Fruit fly (Drosophila melanogaster): ENCODE results near the gene E5.

E5 gene

dm6 chr3R:13907355-13908105 lies 32.8 kb upstream of the E5 start (continued):
- TF ChIP-seq Dip3 (GFP tag; optimal IDR thresholded peaks at IDR 0.05) = no peak
- TF ChIP-seq Sry-β (GFP tag; optimal IDR thresholded peaks at IDR 0.05) = no peak
- TF ChIP-seq CG14860 (GFP tag; IDR thresholded peaks at IDR 0.05; ENCODE audit: partially characterized antibody) = no peak
- no peak for TF ChIP-seq CG3281 (GFP tag; optimal IDR thresholded peaks at IDR 0.05)
- TF ChIP-seq Dref (GFP tag; IDR thresholded peaks at IDR 0.05) = no peak
- TF ChIP-seq CG9727 (GFP tag; optimal IDR thresholded peaks at IDR 0.05) = peak; percentile 44
- TF ChIP-seq CG2202 (tag; optimal IDR thresholded peaks at IDR 0.05) = no peak
- TF ChIP-seq CG4424 (GFP tag; optimal IDR thresholded peaks at IDR 0.05) = no peak
- TF ChIP-seq Pdp1 (GFP tag; optimal IDR thresholded peaks at IDR 0.05) = no peak
- TF ChIP-seq gce (GFP tag; IDR thresholded peaks at IDR 0.05) = peak; percentile 22; the same call in 1 of the 3 replicates
- TF ChIP-seq B-H1 (GFP tag; IDR thresholded peaks at IDR 0.05) = no peak
- no peak for TF ChIP-seq Hmr (GFP tag; optimal IDR thresholded peaks at IDR 0.05)
- TF ChIP-seq zen (tag; optimal IDR thresholded peaks at IDR 0.05) = peak; percentile 34
- TF ChIP-seq mld (GFP tag; IDR thresholded peaks at IDR 0.05; ENCODE audit: partially characterized antibody) = no peak
- TF ChIP-seq CG10366 (GFP tag; IDR thresholded peaks at IDR 0.05) = peak; percentile 61
- peak; percentile 58 for TF ChIP-seq CG8924 (tag; optimal IDR thresholded peaks at IDR 0.05)
- TF ChIP-seq Med (GFP tag) = no peak
- no peak for TF ChIP-seq mam (GFP tag; optimal IDR thresholded peaks at IDR 0.05)
- no peak for TF ChIP-seq shn (GFP tag; optimal IDR thresholded peaks at IDR 0.05)
- TF ChIP-seq CG7271 (tag; optimal IDR thresholded peaks at IDR 0.05) = no peak
- TF ChIP-seq D19A (tag; optimal IDR thresholded peaks at IDR 0.05) = peak; percentile 51
- TF ChIP-seq CG7928 (GFP tag; optimal IDR thresholded peaks at IDR 0.05) = no peak
- no peak for TF ChIP-seq CG18011 (GFP tag; optimal IDR thresholded peaks at IDR 0.05)
- TF ChIP-seq twi (tag; optimal IDR thresholded peaks at IDR 0.05) = no peak
- no peak for TF ChIP-seq CG8478 (optimal IDR thresholded peaks at IDR 0.05)
- no peak for TF ChIP-seq CG9797 (GFP tag; optimal IDR thresholded peaks at IDR 0.05)
- no peak for TF ChIP-seq CG18619 (GFP tag; optimal IDR thresholded peaks at IDR 0.05)
- no peak for TF ChIP-seq CkIIα-i1 (GFP tag; IDR thresholded peaks at IDR 0.05)
- peak; percentile 13 for TF ChIP-seq Spps (tag; optimal IDR thresholded peaks at IDR 0.05)
- TF ChIP-seq prd (optimal IDR thresholded peaks at IDR 0.05) = no peak
- peak; percentile 66; the same call in 2 of the 3 replicates for TF ChIP-seq prd (GFP tag; IDR thresholded peaks at IDR 0.05)
- no peak for TF ChIP-seq br (optimal IDR thresholded peaks at IDR 0.05)
- TF ChIP-seq BtbVII (GFP tag; optimal IDR thresholded peaks at IDR 0.05) = no peak
- TF ChIP-seq tup (GFP tag; optimal IDR thresholded peaks at IDR 0.05) = no peak
- TF ChIP-seq CG6765 (GFP tag; optimal IDR thresholded peaks at IDR 0.05) = no peak
- TF ChIP-seq Antp (GFP tag; optimal IDR thresholded peaks at IDR 0.05) = no peak
- no peak for TF ChIP-seq CG6175 (GFP tag; IDR thresholded peaks at IDR 0.05)
- no peak for TF ChIP-seq CG2889 (GFP tag; IDR thresholded peaks at IDR 0.05)
- TF ChIP-seq HLHmδ (GFP tag; optimal IDR thresholded peaks at IDR 0.05) = no peak
- no peak for TF ChIP-seq chinmo (GFP tag; IDR thresholded peaks at IDR 0.05; ENCODE audit: partially characterized antibody)
- peak; percentile 59 for TF ChIP-seq gsb-n (tag; optimal IDR thresholded peaks at IDR 0.05)
- TF ChIP-seq Hand (GFP tag; optimal IDR thresholded peaks at IDR 0.05) = no peak
- no peak for TF ChIP-seq CG4854 (GFP tag; optimal IDR thresholded peaks at IDR 0.05)
- peak; percentile 66 for TF ChIP-seq CG10979 (tag; optimal IDR thresholded peaks at IDR 0.05)
- no peak for TF ChIP-seq CG13775 (GFP tag; optimal IDR thresholded peaks at IDR 0.05)
- TF ChIP-seq ap (GFP tag; IDR thresholded peaks at IDR 0.05) = no peak
- TF ChIP-seq ind (GFP tag; optimal IDR thresholded peaks at IDR 0.05) = no peak
- TF ChIP-seq pfk (GFP tag; optimal IDR thresholded peaks at IDR 0.05) = no peak
- no peak for TF ChIP-seq CG10543 (GFP tag; optimal IDR thresholded peaks at IDR 0.05)
- TF ChIP-seq stwl (tag; optimal IDR thresholded peaks at IDR 0.05) = no peak
- TF ChIP-seq hth (optimal IDR thresholded peaks at IDR 0.05) = no peak

All from whole organism, embryonic.